Worm (Caenorhabditis elegans) whole organism, L3 larva: ENCODE data around the gene brc-1.

Experiments
- ZK546.5 ChIP-seq: sonication (generic microtip); optimal IDR thresholded peaks from 2 replicates; lab custom pipeline; 2017; ENCODE audit warnings: missing biosample characterization, missing genetic modification characterization
- ama-1 ChIP-seq: fragments of 150-350 bp; optimal IDR thresholded peaks from 2 replicates; lab custom pipeline; 2018
- ceh-16 ChIP-seq: sonication (generic microtip); optimal IDR thresholded peaks from 2 replicates; lab custom pipeline; 2017; ENCODE audit warnings: missing biosample characterization, missing genetic modification characterization
- ceh-28 ChIP-seq: fragments of 150-350 bp; optimal IDR thresholded peaks from 2 replicates; lab custom pipeline; 2014; ENCODE audit warnings: missing biosample characterization, missing genetic modification reagents, missing genetic modification characterization
- elt-1 ChIP-seq: fragments of 150-350 bp; optimal IDR thresholded peaks from 2 replicates; lab custom pipeline; 2014; ENCODE audit warnings: missing biosample characterization, missing genetic modification characterization
- nhr-11 ChIP-seq: fragments of 150-350 bp; optimal IDR thresholded peaks from 2 replicates; lab custom pipeline; 2014; ENCODE audit warnings: missing biosample characterization, missing genetic modification characterization
- pqm-1 ChIP-seq: fragments of 150-350 bp; optimal IDR thresholded peaks from 2 replicates; lab custom pipeline; 2017; ENCODE audit warnings: missing biosample characterization, missing genetic modification characterization, inconsistent platforms
- unc-62 ChIP-seq: fragments of 150-350 bp; sonication (generic microtip); optimal IDR thresholded peaks from 4 replicates; lab custom pipeline; 2014; ENCODE audit warnings: missing biosample characterization, missing genetic modification reagents, missing genetic modification characterization

- TF ChIP-seq unc-62 (GFP tag; lab: Kevin White, UChicago) (no peak), nhr-11 (tag; lab: Kevin White, UChicago) (no peak), pqm-1 (tag; lab: Kevin White, UChicago) (no peak), ZK546.5 (tag; lab: Kevin White, UChicago) (no peak), ceh-16 (tag; lab: Kevin White, UChicago) (no peak), ama-1 (lab: Kevin White, UChicago) (no peak), ceh-28 (no peak), elt-1 (tag; lab: Kevin White, UChicago) (no peak)
These were observed 44.8 kb upstream of the brc-1 start, which contains the start of gene mmcm-1 for ce11 chrIII:3907587-3907986.
